Fruit fly (Drosophila melanogaster) whole organism, embryonic: ENCODE data around the gene Rpt5.

ENCODE experiments used
- Bgb ChIP-seq: fragments of 200-800 bp; sonication (Bioruptor generic); IDR thresholded peaks from 2 replicates; pipeline ENCODE4 v1.3.6; 2022; ENCODE audit warnings: missing biosample characterization, missing genetic modification characterization; ENCODE audit not compliant: partially characterized antibody
- CG10959 ChIP-seq: fragments of 200-800 bp; sonication (Bioruptor generic); IDR thresholded peaks from 2 replicates; pipeline ENCODE4 v1.3.6; 2022; ENCODE audit warnings: missing biosample characterization, missing genetic modification characterization
- CG11695 ChIP-seq: fragments of 200-800 bp; sonication (Bioruptor generic); IDR thresholded peaks from 3 replicates; pipeline ENCODE4 v1.3.6; 2022; ENCODE audit warnings: missing biosample characterization, missing genetic modification characterization
- CG12219 ChIP-seq: fragments of 200-800 bp; sonication (Bioruptor generic); optimal IDR thresholded peaks from 3 replicates; lab custom pipeline; 2018; ENCODE audit warnings: missing biosample characterization, mild to moderate bottlenecking, missing genetic modification characterization
- CG14050 ChIP-seq: fragments of 200-800 bp; sonication (Bioruptor generic); IDR thresholded peaks from 3 replicates; pipeline ENCODE4 v1.3.6; 2022; ENCODE audit warnings: missing biosample characterization, missing genetic modification characterization
- CG14860 ChIP-seq: fragments of 200-800 bp; sonication (Bioruptor generic); IDR thresholded peaks from 3 replicates; pipeline ENCODE4 v1.3.6; 2022; ENCODE audit warnings: missing biosample characterization, missing genetic modification characterization; ENCODE audit not compliant: partially characterized antibody
- CG15696 ChIP-seq: fragments of 200-800 bp; sonication (Bioruptor generic); optimal IDR thresholded peaks from 2 replicates; lab custom pipeline; 2019; ENCODE audit warnings: missing biosample characterization, mild to moderate bottlenecking, missing genetic modification characterization, moderate library complexity
- CG30403 ChIP-seq: fragments of 200-800 bp; sonication (Bioruptor generic); optimal IDR thresholded peaks from 3 replicates; lab custom pipeline; 2016; ENCODE audit warnings: missing biosample characterization, missing genetic modification characterization
- CG3726 ChIP-seq: fragments of 200-800 bp; sonication (Bioruptor generic); IDR thresholded peaks from 3 replicates; pipeline ENCODE4, ENCODE4 v1.3.6; 2022; ENCODE audit warnings: missing biosample characterization, missing genetic modification characterization
- CG4328 ChIP-seq: fragments of 200-800 bp; sonication (Bioruptor generic); optimal IDR thresholded peaks from 3 replicates; lab custom pipeline; 2017; ENCODE audit warnings: missing biosample characterization, missing genetic modification reagents, missing genetic modification characterization
- CG4360 ChIP-seq: fragments of 200-800 bp; sonication (Bioruptor generic); IDR thresholded peaks from 2 replicates; pipeline ENCODE4 v1.3.6; 2022; ENCODE audit warnings: missing biosample characterization, missing genetic modification characterization
- CG6254 ChIP-seq: fragments of 200-800 bp; sonication (Bioruptor generic); optimal IDR thresholded peaks from 3 replicates; lab custom pipeline; 2017; ENCODE audit warnings: mild to moderate bottlenecking, missing biosample characterization, missing genetic modification reagents, missing genetic modification characterization
- CG6791 ChIP-seq: fragments of 200-800 bp; sonication (Bioruptor generic); IDR thresholded peaks from 3 replicates; pipeline ENCODE4 v1.3.6; 2022; ENCODE audit warnings: missing biosample characterization, missing genetic modification characterization; ENCODE audit not compliant: partially characterized antibody
- CG7786 ChIP-seq: fragments of 200-800 bp; sonication (Bioruptor generic); optimal IDR thresholded peaks from 2 replicates; lab custom pipeline; 2016; ENCODE audit warnings: missing biosample characterization, missing genetic modification characterization
- CG7839 ChIP-seq: fragments of 200-800 bp; sonication (Bioruptor generic); optimal IDR thresholded peaks from 3 replicates; lab custom pipeline; 2018; ENCODE audit warnings: missing biosample characterization, mild to moderate bottlenecking, missing genetic modification characterization, moderate library complexity
- CG8359 ChIP-seq: fragments of 200-800 bp; sonication (Bioruptor generic); optimal IDR thresholded peaks from 2 replicates; lab custom pipeline; 2017; ENCODE audit warnings: missing biosample characterization, mild to moderate bottlenecking, missing genetic modification characterization, borderline replicate concordance
- CG8944 ChIP-seq: fragments of 200-800 bp; sonication (Bioruptor generic); optimal IDR thresholded peaks from 3 replicates; lab custom pipeline; 2016; ENCODE audit warnings: missing biosample characterization, missing genetic modification characterization
- CG9797 ChIP-seq: fragments of 200-800 bp; sonication (Bioruptor generic); optimal IDR thresholded peaks from 3 replicates; lab custom pipeline; 2018; ENCODE audit warnings: missing biosample characterization, mild to moderate bottlenecking, missing genetic modification characterization
- CoRest ChIP-seq: fragments of 200-800 bp; sonication (Bioruptor generic); optimal IDR thresholded peaks from 3 replicates; lab custom pipeline; 2018; ENCODE audit warnings: missing biosample characterization, mild to moderate bottlenecking, missing genetic modification characterization, moderate library complexity
- HmgD ChIP-seq: fragments of 200-800 bp; sonication (Bioruptor generic); optimal IDR thresholded peaks from 3 replicates; lab custom pipeline; 2016; ENCODE audit warnings: missing biosample characterization, missing genetic modification characterization
- Hmr ChIP-seq: fragments of 200-800 bp; sonication (Bioruptor generic); optimal IDR thresholded peaks from 3 replicates; lab custom pipeline; 2017; ENCODE audit warnings: mild to moderate bottlenecking, missing biosample characterization, missing genetic modification reagents, missing genetic modification characterization
- NC2β ChIP-seq: fragments of 200-800 bp; sonication (Bioruptor generic); optimal IDR thresholded peaks from 2 replicates; lab custom pipeline; 2016; ENCODE audit warnings: missing biosample characterization, missing genetic modification characterization
- NFAT ChIP-seq: fragments of 200-800 bp; sonication (Bioruptor generic); IDR thresholded peaks from 2 replicates; pipeline ENCODE4 v1.3.6; 2022; ENCODE audit warnings: missing biosample characterization, missing genetic modification characterization
- Nf-YA ChIP-seq: fragments of 200-800 bp; sonication (Bioruptor generic); IDR thresholded peaks from 2 replicates; pipeline ENCODE4 v1.3.6; 2022; ENCODE audit warnings: missing biosample characterization, missing genetic modification characterization
- Oaz ChIP-seq: fragments of 200-800 bp; sonication (Bioruptor generic); IDR thresholded peaks from 2 replicates; pipeline ENCODE4 v1.3.6; 2022; ENCODE audit warnings: missing biosample characterization, missing genetic modification characterization
- PHDP ChIP-seq: fragments of 200-800 bp; sonication (Bioruptor generic); optimal IDR thresholded peaks from 3 replicates; lab custom pipeline; 2018; ENCODE audit warnings: missing biosample characterization, mild to moderate bottlenecking, missing genetic modification characterization, moderate library complexity
- Pdp1 ChIP-seq, 2 experiments: fragments of 200-800 bp; sonication (Bioruptor generic); optimal IDR thresholded peaks; 3 replicates each; lab custom pipeline; 2016; ENCODE audit warnings: missing biosample characterization in 2 of 2, missing genetic modification characterization in 2 of 2, mild to moderate bottlenecking in 1 of 2, moderate library complexity in 1 of 2
- Ptx1 ChIP-seq: fragments of 200-800 bp; sonication (Bioruptor generic); IDR thresholded peaks from 2 replicates; pipeline ENCODE4 v1.3.6; 2022; ENCODE audit warnings: missing biosample characterization, missing genetic modification characterization
- Ravus ChIP-seq: fragments of 200-800 bp; sonication (Bioruptor generic); IDR thresholded peaks from 2 replicates; pipeline ENCODE4 v1.3.6; 2022; ENCODE audit warnings: missing biosample characterization, missing genetic modification characterization
- Sry-δ ChIP-seq: fragments of 200-800 bp; sonication (Bioruptor generic); optimal IDR thresholded peaks from 2 replicates; lab custom pipeline; 2016; ENCODE audit warnings: missing biosample characterization, missing genetic modification characterization
- YL-1 ChIP-seq: fragments of 200-800 bp; sonication (Bioruptor generic); optimal IDR thresholded peaks from 3 replicates; lab custom pipeline; 2017; ENCODE audit warnings: missing biosample characterization, mild to moderate bottlenecking, missing genetic modification characterization
- abd-A ChIP-seq: fragments of 200-800 bp; sonication (Bioruptor generic); optimal IDR thresholded peaks from 3 replicates; lab custom pipeline; 2019; ENCODE audit warnings: missing biosample characterization, mild to moderate bottlenecking, missing genetic modification characterization, moderate library complexity
- bcd ChIP-seq: fragments of 200-800 bp; sonication (Bioruptor generic); optimal IDR thresholded peaks from 2 replicates; lab custom pipeline; 2017; ENCODE audit warnings: missing biosample characterization, mild to moderate bottlenecking, missing genetic modification characterization
- br ChIP-seq: fragments of >200 bp; optimal IDR thresholded peaks from 2 replicates; lab custom pipeline; 2017
- disco-r ChIP-seq: fragments of 200-800 bp; sonication (Bioruptor generic); optimal IDR thresholded peaks from 2 replicates; lab custom pipeline; 2016; ENCODE audit warnings: missing biosample characterization, missing genetic modification characterization
- gcm2 ChIP-seq: fragments of 200-800 bp; sonication (Bioruptor generic); optimal IDR thresholded peaks from 2 replicates; lab custom pipeline; 2016; ENCODE audit warnings: missing biosample characterization, missing genetic modification characterization
- gem ChIP-seq: fragments of 200-800 bp; sonication (Bioruptor generic); optimal IDR thresholded peaks from 2 replicates; lab custom pipeline; 2019; ENCODE audit warnings: missing biosample characterization, mild to moderate bottlenecking, missing genetic modification characterization, moderate library complexity
- lmd ChIP-seq: fragments of 200-800 bp; sonication (Bioruptor generic); IDR thresholded peaks from 2 replicates; pipeline ENCODE4 v1.3.6; 2022; ENCODE audit warnings: missing biosample characterization, missing genetic modification characterization
- nerfin-2 ChIP-seq: fragments of 200-800 bp; sonication (Bioruptor generic); IDR thresholded peaks from 2 replicates; pipeline ENCODE4 v1.3.6; 2022; ENCODE audit warnings: missing biosample characterization, missing genetic modification characterization; ENCODE audit not compliant: partially characterized antibody
- nom ChIP-seq: fragments of 200-800 bp; sonication (Bioruptor generic); optimal IDR thresholded peaks from 2 replicates; lab custom pipeline; 2017; ENCODE audit warnings: missing biosample characterization, missing genetic modification characterization, mild to moderate bottlenecking, moderate library complexity, missing genetic modification reagents
- p53 ChIP-seq: fragments of 200-800 bp; sonication (Bioruptor generic); optimal IDR thresholded peaks from 2 replicates; lab custom pipeline; 2016; ENCODE audit warnings: missing biosample characterization, missing genetic modification characterization
- repo ChIP-seq: fragments of 200-800 bp; sonication (Bioruptor generic); optimal IDR thresholded peaks from 2 replicates; lab custom pipeline; 2016; ENCODE audit warnings: missing biosample characterization, missing genetic modification characterization
- run ChIP-seq: fragments of 200-800 bp; sonication (Bioruptor generic); optimal IDR thresholded peaks from 3 replicates; lab custom pipeline; 2018; ENCODE audit warnings: missing biosample characterization, mild to moderate bottlenecking, missing genetic modification characterization
- schlank ChIP-seq: fragments of 200-800 bp; sonication (Bioruptor generic); optimal IDR thresholded peaks from 2 replicates; lab custom pipeline; 2018; ENCODE audit warnings: missing biosample characterization, mild to moderate bottlenecking, missing genetic modification characterization
- scrt ChIP-seq: fragments of 200-800 bp; sonication (Bioruptor generic); optimal IDR thresholded peaks from 2 replicates; lab custom pipeline; 2018; ENCODE audit warnings: missing biosample characterization, mild to moderate bottlenecking, missing genetic modification characterization, moderate library complexity
- sim ChIP-seq: fragments of 200-800 bp; sonication (Bioruptor generic); IDR thresholded peaks from 2 replicates; pipeline ENCODE4 v1.3.6; 2022; ENCODE audit warnings: missing biosample characterization, missing genetic modification characterization
- wor ChIP-seq: fragments of 200-800 bp; sonication (Bioruptor generic); IDR thresholded peaks from 2 replicates; pipeline ENCODE4 v1.3.6; 2022; ENCODE audit warnings: missing biosample characterization, missing genetic modification characterization
- zen ChIP-seq: fragments of 200-800 bp; sonication (Bioruptor generic); optimal IDR thresholded peaks from 3 replicates; lab custom pipeline; 2018; ENCODE audit warnings: missing biosample characterization, mild to moderate bottlenecking, missing genetic modification characterization, moderate library complexity
- zfh1 ChIP-seq: fragments of 200-800 bp; sonication (Bioruptor generic); IDR thresholded peaks from 3 replicates; pipeline ENCODE4 v1.3.6; 2022; ENCODE audit warnings: missing biosample characterization, missing genetic modification characterization

Gene Rpt5

DNA sequence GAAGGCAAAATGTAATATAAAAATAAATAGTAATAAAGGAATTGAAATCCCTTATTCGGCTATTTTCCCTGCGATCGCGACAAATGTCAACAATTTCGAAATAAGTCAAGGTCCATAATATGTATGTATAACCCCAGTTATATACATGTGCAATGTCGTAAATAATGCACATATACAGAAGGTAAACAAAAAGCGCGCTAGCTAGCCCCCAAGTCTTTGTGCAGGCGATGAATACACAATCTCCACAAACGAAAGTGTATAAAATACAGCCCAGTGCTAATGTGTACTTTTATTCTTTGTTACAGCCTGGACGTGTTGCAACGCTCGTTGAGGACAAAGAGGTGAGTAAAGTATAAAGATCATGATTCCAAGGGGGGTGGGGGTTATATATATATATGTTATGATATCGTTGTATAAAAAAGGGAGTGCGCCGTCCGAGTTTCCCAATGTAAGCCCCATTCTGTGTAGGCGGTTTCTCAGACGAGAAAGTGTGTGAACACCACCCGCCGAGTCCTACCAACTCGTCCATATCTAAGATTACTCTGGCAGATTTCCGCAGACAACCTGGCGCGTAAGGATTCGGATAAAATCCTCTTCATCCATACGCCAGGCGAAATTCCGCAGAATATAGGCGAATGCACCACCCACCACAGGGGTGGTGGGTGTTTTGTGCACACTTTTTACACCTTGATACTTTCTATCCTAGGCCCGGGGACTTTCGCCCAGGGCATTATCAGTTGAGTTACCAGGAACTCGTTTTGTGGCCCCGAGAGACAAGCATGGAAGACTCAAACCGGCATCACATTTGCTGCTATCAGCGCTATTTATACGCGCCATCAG, 22.8 kb upstream of the Rpt5 start (continued):
- TF ChIP-seq repo (no peak), Bgb (peak; percentile 79), CoRest (tag; lab: Kevin White, UChicago) (peak; percentile 59), CG4328 (GFP tag; lab: Kevin White, UChicago) (no peak), run (tag; lab: Kevin White, UChicago) (no peak), gem (tag; lab: Kevin White, UChicago) (no peak), CG12219 (GFP tag; lab: Kevin White, UChicago) (peak; percentile 45), YL-1 (GFP tag; lab: Kevin White, UChicago) (peak; percentile 26), disco-r (GFP tag; lab: Kevin White, UChicago) (no peak), CG7839 (no peak), br (lab: Kevin White, UChicago) (no peak), gcm2 (GFP tag; lab: Kevin White, UChicago) (no peak), lmd (GFP tag; lab: Robert Waterston, UW) (no peak), CG8359 (GFP tag; lab: Kevin White, UChicago) (no peak), NFAT (0 out of 2 replicates have a peak, but pooled peaks have one; percentile 11), CG7786 (no peak), CG8944 (GFP tag; lab: Kevin White, UChicago) (no peak), CG9797 (GFP tag; lab: Kevin White, UChicago) (no peak), CG6791 (peak; percentile 88; the same call in 2 of the 3 replicates), zen (tag; lab: Kevin White, UChicago) (no peak), CG6254 (GFP tag; lab: Kevin White, UChicago) (peak; percentile 31), Ptx1 (GFP tag; lab: Robert Waterston, UW) (no peak), nom (peak; percentile 61), CG3726 (GFP tag; lab: Robert Waterston, UW) (no peak), Ravus (no peak), abd-A (peak; percentile 24), p53 (GFP tag; lab: Kevin White, UChicago) (no peak), sim (GFP tag; lab: Robert Waterston, UW) (no peak), CG11695 (GFP tag; lab: Robert Waterston, UW) (peak; percentile 18; the same call in 1 of the 3 replicates), Oaz (GFP tag; lab: Robert Waterston, UW) (no peak), CG15696 (tag; lab: Kevin White, UChicago) (no peak), scrt (GFP tag; lab: Kevin White, UChicago) (no peak), bcd (GFP tag; lab: Kevin White, UChicago) (no peak), Pdp1 (GFP tag; optimal IDR thresholded peaks at IDR 0.05; lab: Kevin White, UChicago) (peak in 1 of 2 experiments; percentile 11), CG4360 (GFP tag; lab: Robert Waterston, UW) (0 out of 2 replicates have a peak, but pooled peaks have one; percentile 25), HmgD (GFP tag; lab: Kevin White, UChicago) (no peak), Nf-YA (GFP tag; lab: Robert Waterston, UW) (no peak), Sry-δ (GFP tag; lab: Kevin White, UChicago) (no peak), CG10959 (GFP tag; lab: Robert Waterston, UW) (no peak), CG14050 (no peak), NC2β (GFP tag; lab: Kevin White, UChicago) (no peak), CG30403 (GFP tag; lab: Kevin White, UChicago) (no peak), Hmr (GFP tag; lab: Kevin White, UChicago) (peak; percentile 32), schlank (tag; lab: Kevin White, UChicago) (no peak), wor (GFP tag; lab: Robert Waterston, UW) (no peak), zfh1 (GFP tag; lab: Robert Waterston, UW) (no peak), nerfin-2 (GFP tag; lab: Robert Waterston, UW) (peak; percentile 66), PHDP (tag; lab: Kevin White, UChicago) (peak; percentile 4), CG14860 (GFP tag; lab: Robert Waterston, UW) (peak; percentile 63; the same call in 2 of the 3 replicates)
